Fruit fly (Drosophila melanogaster) whole organism, wandering third instar larva: ENCODE results near the gene CG15597.

Experiments
- Dfd ChIP-seq: fragments of >200 bp; optimal IDR thresholded peaks from 2 replicates; lab custom pipeline; 2017; ENCODE audit warnings: missing biosample characterization, missing genetic modification characterization
- GATAd ChIP-seq: sonication (Bioruptor generic); optimal IDR thresholded peaks from 2 replicates; lab custom pipeline; 2016; ENCODE audit warnings: missing biosample characterization, missing genetic modification characterization
- Sp1 ChIP-seq: fragments of 200-800 bp; sonication (Bioruptor generic); optimal IDR thresholded peaks from 3 replicates; lab custom pipeline; 2019; ENCODE audit warnings: missing biosample characterization, mild to moderate bottlenecking, missing genetic modification characterization, moderate library complexity
- fru ChIP-seq: fragments of 200-800 bp; sonication (Bioruptor generic); optimal IDR thresholded peaks from 3 replicates; lab custom pipeline; 2016; ENCODE audit warnings: missing biosample characterization, mild to moderate bottlenecking, missing genetic modification characterization
- h ChIP-seq: fragments of 200-800 bp; sonication (Bioruptor generic); optimal IDR thresholded peaks from 3 replicates; lab custom pipeline; 2016; ENCODE audit warnings: missing biosample characterization, mild to moderate bottlenecking, missing genetic modification characterization
- lola ChIP-seq: fragments of >200 bp; optimal IDR thresholded peaks from 2 replicates; lab custom pipeline; 2017; ENCODE audit warnings: missing biosample characterization, missing genetic modification characterization
- pan ChIP-seq: fragments of >200 bp; optimal IDR thresholded peaks from 2 replicates; lab custom pipeline; 2017
- psq ChIP-seq: fragments of 200-800 bp; sonication (Bioruptor generic); optimal IDR thresholded peaks from 3 replicates; lab custom pipeline; 2017; ENCODE audit warnings: missing biosample characterization, mild to moderate bottlenecking, missing genetic modification characterization, moderate library complexity
- usp ChIP-seq: fragments of >200 bp; optimal IDR thresholded peaks from 2 replicates; lab custom pipeline; 2017; ENCODE audit warnings: missing biosample characterization, missing genetic modification characterization

dm6 chr3R:6254875-6255274 lies 30.1 kb downstream of the CG15597 start, which contains the start of gene Osi8:
- TF ChIP-seq GATAd (GFP tag; lab: Kevin White, UChicago) (no peak), Dfd (GFP tag; lab: Kevin White, UChicago) (no peak), psq (GFP tag; lab: Kevin White, UChicago) (no peak), usp (GFP tag; lab: Kevin White, UChicago) (no peak), fru (GFP tag; lab: Kevin White, UChicago) (no peak), lola (GFP tag; lab: Kevin White, UChicago) (no peak), pan (lab: Kevin White, UChicago) (no peak), h (no peak), Sp1 (no peak)
